Fruit fly (Drosophila melanogaster) whole organism, embryonic: ENCODE measurements around the gene tbrd-1.

ENCODE experiments used
- CG13775 ChIP-seq: fragments of 200-800 bp; sonication (Bioruptor generic); optimal IDR thresholded peaks from 3 replicates; lab custom pipeline; 2017; ENCODE audit warnings: missing biosample characterization, mild to moderate bottlenecking, missing genetic modification characterization
- CG15073 ChIP-seq: fragments of 200-800 bp; sonication (Bioruptor generic); optimal IDR thresholded peaks from 2 replicates; lab custom pipeline; 2016; ENCODE audit warnings: missing biosample characterization, missing genetic modification characterization
- Hr51 ChIP-seq, 2 experiments: fragments of 200-800 bp; sonication (Bioruptor generic); optimal IDR thresholded peaks; 2 replicates in 1 of 2; 3 replicates in 1 of 2; lab custom pipeline; 2016 to 2018; ENCODE audit warnings: missing biosample characterization in 2 of 2, missing genetic modification characterization in 2 of 2, mild to moderate bottlenecking in 1 of 2, moderate library complexity in 1 of 2
- MBD-R2 ChIP-seq: fragments of 200-800 bp; sonication (Bioruptor generic); IDR thresholded peaks from 2 replicates; pipeline ENCODE4 v1.3.6; 2022; ENCODE audit warnings: missing biosample characterization, missing genetic modification characterization
- NC2β ChIP-seq: fragments of 200-800 bp; sonication (Bioruptor generic); optimal IDR thresholded peaks from 2 replicates; lab custom pipeline; 2016; ENCODE audit warnings: missing biosample characterization, missing genetic modification characterization
- br ChIP-seq: fragments of >200 bp; optimal IDR thresholded peaks from 2 replicates; lab custom pipeline; 2017
- ci ChIP-seq: fragments of 200-800 bp; sonication (Bioruptor generic); IDR thresholded peaks from 3 replicates; pipeline ENCODE4 v1.3.6; 2022; ENCODE audit warnings: missing biosample characterization, missing genetic modification characterization

- TF ChIP-seq ci (no peak), Hr51 (GFP tag; optimal IDR thresholded peaks at IDR 0.05; lab: Kevin White, UChicago) (no peak), CG13775 (GFP tag; lab: Kevin White, UChicago) (no peak), br (no peak), NC2β (GFP tag; lab: Kevin White, UChicago) (no peak), CG15073 (GFP tag; lab: Kevin White, UChicago) (no peak), MBD-R2 (no peak)
Measured at dm6 chr3R:23884088-23884727, 9.2 kb downstream of the tbrd-1 start.
